Worm (Caenorhabditis elegans) whole organism, late embryonic: Measurements from ENCODE around the gene F45E6.1.

ENCODE experiments used
- C08G9.2 ChIP-seq: sonication (generic microtip); optimal IDR thresholded peaks from 2 replicates; lab custom pipeline; 2016; ENCODE audit warnings: mild to moderate bottlenecking, missing genetic modification characterization, moderate library complexity, missing compliant biosample characterization
- F13H6.1 ChIP-seq: sonication (generic microtip); optimal IDR thresholded peaks from 2 replicates; lab custom pipeline; 2016; ENCODE audit warnings: missing genetic modification characterization, missing compliant biosample characterization
- K09A11.1 ChIP-seq: sonication (generic microtip); optimal IDR thresholded peaks from 2 replicates; lab custom pipeline; 2017; ENCODE audit warnings: antibody characterized with exemption, mild to moderate bottlenecking, missing genetic modification characterization, missing compliant biosample characterization; ENCODE audit not compliant: insufficient read depth
- ahr-1 ChIP-seq: sonication (generic microtip); optimal IDR thresholded peaks from 2 replicates; lab custom pipeline; 2016; ENCODE audit warnings: missing genetic modification characterization, missing compliant biosample characterization
- ama-1 ChIP-seq: fragments of 150-350 bp; optimal IDR thresholded peaks from 2 replicates; lab custom pipeline; 2014
- ceh-14 ChIP-seq: sonication (generic microtip); optimal IDR thresholded peaks from 2 replicates; lab custom pipeline; 2016; ENCODE audit warnings: missing genotype, missing genetic modification characterization, missing compliant biosample characterization
- ceh-19 ChIP-seq: fragments of 200-800 bp; sonication (Bioruptor generic); optimal IDR thresholded peaks from 2 replicates; lab custom pipeline; 2018; ENCODE audit warnings: mild to moderate bottlenecking, missing genetic modification characterization, missing compliant biosample characterization
- ceh-30 ChIP-seq: fragments of 150-350 bp; optimal IDR thresholded peaks from 2 replicates; lab custom pipeline; 2014; ENCODE audit warnings: missing biosample characterization, missing genetic modification characterization
- ceh-31 ChIP-seq: sonication (generic microtip); optimal IDR thresholded peaks from 2 replicates; lab custom pipeline; 2016; ENCODE audit warnings: missing genetic modification characterization, missing compliant biosample characterization
- ceh-34 ChIP-seq: sonication (generic microtip); optimal IDR thresholded peaks from 2 replicates; lab custom pipeline; 2016; ENCODE audit warnings: mild to moderate bottlenecking, missing genetic modification characterization, missing compliant biosample characterization
- ceh-45 ChIP-seq: fragments of 200-800 bp; sonication (Bioruptor generic); IDR thresholded peaks from 2 replicates; pipeline ENCODE4 v1.3.6; 2022; ENCODE audit warnings: missing genetic modification reagents, missing genetic modification characterization, missing compliant biosample characterization
- ceh-48 ChIP-seq: sonication (generic microtip); optimal IDR thresholded peaks from 2 replicates; lab custom pipeline; 2016; ENCODE audit warnings: missing genetic modification characterization, inconsistent platforms, missing compliant biosample characterization
- ceh-6 ChIP-seq: fragments of 200-800 bp; sonication (Bioruptor generic); optimal IDR thresholded peaks from 2 replicates; lab custom pipeline; 2018; ENCODE audit warnings: mild to moderate bottlenecking, missing genetic modification characterization, missing compliant biosample characterization
- ceh-9 ChIP-seq: sonication (generic microtip); optimal IDR thresholded peaks from 2 replicates; lab custom pipeline; 2016; ENCODE audit warnings: mild to moderate bottlenecking, missing genetic modification characterization, inconsistent platforms, missing compliant biosample characterization
- che-1 ChIP-seq: sonication (generic microtip); optimal IDR thresholded peaks from 2 replicates; lab custom pipeline; 2016; ENCODE audit warnings: mild to moderate bottlenecking, missing genetic modification characterization, missing compliant biosample characterization
- dve-1 ChIP-seq: sonication (generic microtip); optimal IDR thresholded peaks from 2 replicates; lab custom pipeline; 2017; ENCODE audit warnings: antibody characterized with exemption, mild to moderate bottlenecking, missing genetic modification characterization, missing compliant biosample characterization
- elt-2 ChIP-seq: sonication (generic microtip); optimal IDR thresholded peaks from 2 replicates; lab custom pipeline; 2016; ENCODE audit warnings: missing genetic modification reagents, missing genetic modification characterization, missing compliant biosample characterization
- elt-4 ChIP-seq: sonication (generic microtip); optimal IDR thresholded peaks from 2 replicates; lab custom pipeline; 2016; ENCODE audit warnings: missing genetic modification characterization, missing compliant biosample characterization
- ets-4 ChIP-seq: sonication (generic microtip); optimal IDR thresholded peaks from 2 replicates; lab custom pipeline; 2016; ENCODE audit warnings: missing genetic modification characterization, missing compliant biosample characterization
- eyg-1 ChIP-seq: sonication (generic microtip); optimal IDR thresholded peaks from 2 replicates; lab custom pipeline; 2016; ENCODE audit warnings: missing genotype, missing genetic modification characterization, missing compliant biosample characterization
- fax-1 ChIP-seq: sonication (generic microtip); optimal IDR thresholded peaks from 2 replicates; lab custom pipeline; 2016; ENCODE audit warnings: missing genotype, missing genetic modification characterization, missing compliant biosample characterization
- fkh-10 ChIP-seq: fragments of 150-350 bp; optimal IDR thresholded peaks from 2 replicates; lab custom pipeline; 2014; ENCODE audit warnings: missing biosample characterization, missing genetic modification reagents, missing genetic modification characterization
- fkh-6 ChIP-seq: sonication (generic microtip); optimal IDR thresholded peaks from 2 replicates; lab custom pipeline; 2016; ENCODE audit warnings: missing genetic modification characterization, missing compliant biosample characterization
- hlh-15 ChIP-seq: sonication (generic microtip); optimal IDR thresholded peaks from 2 replicates; lab custom pipeline; 2016; ENCODE audit warnings: missing genetic modification characterization, missing compliant biosample characterization
- hlh-30 ChIP-seq: sonication (generic microtip); optimal IDR thresholded peaks from 2 replicates; lab custom pipeline; 2017; ENCODE audit warnings: antibody characterized with exemption, missing genetic modification characterization, missing compliant biosample characterization; ENCODE audit not compliant: insufficient read depth
- hlh-6 ChIP-seq: sonication (generic microtip); optimal IDR thresholded peaks from 2 replicates; lab custom pipeline; 2016; ENCODE audit warnings: missing genotype, missing genetic modification characterization, missing compliant biosample characterization
- hlh-8 ChIP-seq: sonication (generic microtip); optimal IDR thresholded peaks from 2 replicates; lab custom pipeline; 2016; ENCODE audit warnings: missing genotype, missing genetic modification characterization, missing compliant biosample characterization
- lim-6 ChIP-seq: sonication (generic microtip); optimal IDR thresholded peaks from 2 replicates; lab custom pipeline; 2016; ENCODE audit warnings: missing genetic modification characterization, missing compliant biosample characterization
- lin-11 ChIP-seq: fragments of 200-800 bp; sonication (Bioruptor generic); optimal IDR thresholded peaks from 2 replicates; lab custom pipeline; 2018; ENCODE audit warnings: mild to moderate bottlenecking, missing genetic modification characterization, missing compliant biosample characterization
- madf-2 ChIP-seq: sonication (generic microtip); optimal IDR thresholded peaks from 2 replicates; lab custom pipeline; 2017; ENCODE audit warnings: missing genetic modification characterization, missing compliant biosample characterization
- mec-3 ChIP-seq: sonication (generic microtip); optimal IDR thresholded peaks from 2 replicates; lab custom pipeline; 2016; ENCODE audit warnings: borderline replicate concordance, missing genetic modification characterization, missing compliant biosample characterization
- nfya-1 ChIP-seq: sonication (generic microtip); optimal IDR thresholded peaks from 2 replicates; lab custom pipeline; 2017; ENCODE audit warnings: missing genetic modification characterization, mild to moderate bottlenecking, missing compliant biosample characterization, antibody characterized with exemption, moderate library complexity
- nhr-11 ChIP-seq: fragments of 150-350 bp; optimal IDR thresholded peaks from 2 replicates; lab custom pipeline; 2014; ENCODE audit warnings: missing biosample characterization, missing genetic modification characterization
- nhr-232 ChIP-seq: sonication (generic microtip); optimal IDR thresholded peaks from 2 replicates; lab custom pipeline; 2016; ENCODE audit warnings: missing genetic modification characterization, missing compliant biosample characterization
- npax-4 ChIP-seq: sonication (generic microtip); optimal IDR thresholded peaks from 2 replicates; lab custom pipeline; 2016; ENCODE audit warnings: missing genetic modification characterization, missing compliant biosample characterization
- odd-2 ChIP-seq: sonication (generic microtip); optimal IDR thresholded peaks from 2 replicates; lab custom pipeline; 2017; ENCODE audit warnings: antibody characterized with exemption, mild to moderate bottlenecking, missing genetic modification characterization, missing compliant biosample characterization
- pqm-1 ChIP-seq: sonication (generic microtip); optimal IDR thresholded peaks from 2 replicates; lab custom pipeline; 2016; ENCODE audit warnings: missing genetic modification characterization, missing compliant biosample characterization
- ref-2 ChIP-seq: sonication (generic microtip); optimal IDR thresholded peaks from 2 replicates; lab custom pipeline; 2016; ENCODE audit warnings: missing genetic modification characterization, missing compliant biosample characterization
- rnt-1 ChIP-seq: sonication (generic microtip); optimal IDR thresholded peaks from 2 replicates; lab custom pipeline; 2016; ENCODE audit warnings: missing genetic modification characterization, missing compliant biosample characterization
- sox-2 ChIP-seq: fragments of 200-800 bp; sonication (Bioruptor generic); IDR thresholded peaks from 2 replicates; pipeline ENCODE4 v1.3.6; 2022; ENCODE audit warnings: missing genetic modification reagents, missing genetic modification characterization, missing compliant biosample characterization
- tbx-2 ChIP-seq: sonication (generic microtip); optimal IDR thresholded peaks from 2 replicates; lab custom pipeline; 2016; ENCODE audit warnings: missing genetic modification characterization, missing compliant biosample characterization
- tbx-7 ChIP-seq: sonication (generic microtip); optimal IDR thresholded peaks from 2 replicates; lab custom pipeline; 2016; ENCODE audit warnings: missing genotype, missing genetic modification characterization, missing compliant biosample characterization
- ttx-3 ChIP-seq: sonication (generic microtip); optimal IDR thresholded peaks from 2 replicates; lab custom pipeline; 2016; ENCODE audit warnings: missing genetic modification reagents, missing genetic modification characterization, missing compliant biosample characterization
- unc-3 ChIP-seq, 2 experiments: fragments of 200-800 bp in 1 of 2; sonication (Bioruptor generic) in 1 of 2; sonication (generic microtip) in 1 of 2; conservative IDR thresholded peaks in 1 of 2; optimal IDR thresholded peaks in 1 of 2; 2 replicates each; pipeline versions ENCODE4 v1.3.6 to Lab custom; 2016 to 2022; ENCODE audit warnings: missing compliant biosample characterization in 2 of 2, missing genetic modification characterization in 2 of 2, missing genetic modification reagents in 1 of 2
- unc-42 ChIP-seq: sonication (generic microtip); optimal IDR thresholded peaks from 2 replicates; lab custom pipeline; 2016; ENCODE audit warnings: missing genotype, missing genetic modification characterization, missing compliant biosample characterization
- unc-55 ChIP-seq: sonication (generic microtip); optimal IDR thresholded peaks from 2 replicates; lab custom pipeline; 2017; ENCODE audit warnings: missing biosample characterization, missing genetic modification reagents, missing genetic modification characterization

Gene F45E6.1

ce11 chrX:12458021-12458420, 19.2 kb downstream of the F45E6.1 start (continued):
- no peak for TF ChIP-seq npax-4 (tag; lab: Kevin White, UChicago)
- no peak for TF ChIP-seq hlh-8
- TF ChIP-seq ceh-9 (tag; lab: Kevin White, UChicago) = peak; percentile 42
- peak; percentile 41 for TF ChIP-seq ttx-3 (tag; lab: Kevin White, UChicago)
- TF ChIP-seq hlh-6 (tag; lab: Kevin White, UChicago) = peak; percentile 39
- no peak for TF ChIP-seq rnt-1
- TF ChIP-seq lim-6 (tag; lab: Kevin White, UChicago) = no peak
- TF ChIP-seq tbx-7 (tag; lab: Kevin White, UChicago) = no peak
- no peak for TF ChIP-seq pqm-1 (tag; lab: Kevin White, UChicago)
- TF ChIP-seq ahr-1 = no peak
- TF ChIP-seq fax-1 (tag; lab: Kevin White, UChicago) = peak; percentile 30
- TF ChIP-seq tbx-2 (tag; lab: Kevin White, UChicago) = peak; percentile 43
- peak; percentile 17 for TF ChIP-seq ceh-48 (tag; lab: Kevin White, UChicago)
- TF ChIP-seq K09A11.1 (tag; lab: Kevin White, UChicago) = no peak
- peak; percentile 17 for TF ChIP-seq ceh-34
- TF ChIP-seq nfya-1 = peak; percentile 53

ce11 chrX:12454290-12454795, 22.9 kb downstream of the F45E6.1 start, which contains the start of the genes T18D3.9 and T18D3.1:
Gene T18D3.9, minus strand, starts transcription at chrX:12454457.
Gene T18D3.1, plus strand, starts transcription at chrX:12454745.
- no peak for TF ChIP-seq hlh-30 (tag; lab: Kevin White, UChicago)
- TF ChIP-seq C08G9.2 = no peak
- TF ChIP-seq ceh-30 (tag; lab: Kevin White, UChicago) = no peak
- peak; percentile 16 for TF ChIP-seq nfya-1
- peak; percentile 30 for TF ChIP-seq tbx-2 (tag; lab: Kevin White, UChicago)
- TF ChIP-seq unc-3 (GFP tag; conservative IDR thresholded peaks at IDR 0.05; lab: Robert Waterston, UW) = no peak
- no peak for TF ChIP-seq unc-3 (tag; optimal IDR thresholded peaks at IDR 0.05; lab: Kevin White, UChicago)
- TF ChIP-seq ceh-31 (tag; lab: Kevin White, UChicago) = peak; percentile 42
- TF ChIP-seq lin-11 = no peak
- TF ChIP-seq ceh-48 (tag; lab: Kevin White, UChicago) = peak; percentile 36
- TF ChIP-seq elt-2 (tag; lab: Kevin White, UChicago) = no peak
- TF ChIP-seq ttx-3 (tag; lab: Kevin White, UChicago) = no peak
- no peak for TF ChIP-seq ceh-45 (GFP tag; lab: Robert Waterston, UW)
- TF ChIP-seq fkh-6 (tag; lab: Kevin White, UChicago) = no peak
- TF ChIP-seq unc-55 (GFP tag; lab: Kevin White, UChicago) = no peak
- no peak for TF ChIP-seq ama-1 (lab: Kevin White, UChicago)
- TF ChIP-seq ref-2 (tag; lab: Kevin White, UChicago) = peak; percentile 33

ce11 chrX:12452143-12452570, 25.1 kb downstream of the F45E6.1 start:
- TF ChIP-seq ceh-19 (peak; percentile 26), lim-6 (tag; lab: Kevin White, UChicago) (peak; percentile 42), hlh-8 (peak; percentile 24), ceh-14 (peak; percentile 59), unc-55 (GFP tag; lab: Kevin White, UChicago) (peak; percentile 44), odd-2 (no peak), dve-1 (tag; lab: Kevin White, UChicago) (peak; percentile 39), C08G9.2 (peak; percentile 8), ceh-6 (GFP tag; lab: Kevin White, UChicago) (peak; percentile 25), nhr-11 (tag; lab: Kevin White, UChicago) (no peak), che-1 (tag; lab: Kevin White, UChicago) (peak; percentile 11), tbx-7 (tag; lab: Kevin White, UChicago) (no peak), hlh-6 (tag; lab: Kevin White, UChicago) (peak; percentile 59), unc-42 (tag; lab: Kevin White, UChicago) (peak; percentile 44), nhr-232 (tag; lab: Kevin White, UChicago) (no peak), ceh-48 (tag; lab: Kevin White, UChicago) (peak; percentile 3), fkh-10 (GFP tag; lab: Kevin White, UChicago) (no peak), ets-4 (tag; lab: Kevin White, UChicago) (peak; percentile 19), ceh-34 (peak; percentile 44), ceh-31 (tag; lab: Kevin White, UChicago) (peak; percentile 63), ref-2 (tag; lab: Kevin White, UChicago) (peak; percentile 80), mec-3 (tag; lab: Kevin White, UChicago) (no peak), hlh-15 (tag; lab: Kevin White, UChicago) (no peak), F13H6.1 (tag; lab: Kevin White, UChicago) (peak; percentile 56), nfya-1 (no peak), madf-2 (tag; lab: Kevin White, UChicago) (peak; percentile 99), sox-2 (GFP tag; lab: Robert Waterston, UW) (no peak), eyg-1 (tag; lab: Kevin White, UChicago) (no peak), elt-4 (tag; lab: Kevin White, UChicago) (peak; percentile 24), elt-2 (tag; lab: Kevin White, UChicago) (peak; percentile 34)
